Fruit fly (Drosophila melanogaster) Kc167 (cell line): ENCODE measurements around the gene CG4456.

Source experiments
- h ChIP-seq: fragments of >200 bp; optimal IDR thresholded peaks from 3 replicates; lab custom pipeline; 2018; ENCODE audit warnings: missing external identifiers
- insv ChIP-seq: fragments of >200 bp; optimal IDR thresholded peaks from 3 replicates; lab custom pipeline; 2018; ENCODE audit warnings: missing external identifiers
- psq ChIP-seq: fragments of >200 bp; optimal IDR thresholded peaks from 2 replicates; lab custom pipeline; 2017; ENCODE audit warnings: missing external identifiers
- ttk ChIP-seq: sonication (Bioruptor generic); optimal IDR thresholded peaks from 2 replicates; lab custom pipeline; 2017; ENCODE audit warnings: missing external identifiers

DNA sequence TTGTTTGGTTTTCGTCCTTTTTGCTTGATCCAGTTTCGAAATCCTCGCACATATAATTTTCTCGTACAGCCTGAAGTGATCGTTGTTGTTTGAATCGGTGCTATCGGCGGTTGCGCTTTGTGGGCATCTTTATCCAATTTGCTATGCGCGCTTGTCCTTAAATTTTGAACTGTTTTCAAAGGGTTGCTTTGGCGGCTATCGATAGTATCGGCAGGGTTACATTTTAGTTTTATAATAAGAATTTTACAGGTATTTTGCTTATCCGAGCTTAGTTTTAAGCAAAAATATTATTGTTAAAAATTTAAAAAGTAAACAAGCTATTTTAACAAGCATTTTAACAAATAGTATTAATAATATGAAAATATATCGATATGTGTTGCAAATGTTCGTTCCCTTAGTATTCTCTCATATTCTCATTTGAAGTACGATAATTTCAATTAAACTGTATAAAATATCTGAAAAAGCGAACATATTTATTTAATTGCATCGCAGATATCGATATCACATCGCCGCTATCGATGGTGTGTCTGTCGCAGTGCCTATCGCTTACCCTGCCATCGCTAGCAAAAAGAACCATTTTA, 5.6 kb upstream of the CG4456 start, which contains the start of the genes Klp67A and CG4452:
- TF ChIP-seq psq (peak; percentile 70), ttk (lab: Kevin White, UChicago) (no peak), h (lab: Kevin White, UChicago) (no peak), insv (lab: Kevin White, UChicago) (no peak)
